Fruit fly (Drosophila melanogaster) whole organism, embryonic: ENCODE measurements around the gene 5-HT2B.

Experiments
- Antp ChIP-seq: fragments of 200-800 bp; sonication (Bioruptor generic); optimal IDR thresholded peaks from 3 replicates; lab custom pipeline; 2016; ENCODE audit warnings: missing biosample characterization, missing genetic modification characterization
- CG10147 ChIP-seq: fragments of 200-800 bp; sonication (Bioruptor generic); optimal IDR thresholded peaks from 2 replicates; lab custom pipeline; 2019; ENCODE audit warnings: missing biosample characterization, mild to moderate bottlenecking, missing genetic modification characterization, moderate library complexity
- CG12155 ChIP-seq: fragments of 200-800 bp; sonication (Bioruptor generic); optimal IDR thresholded peaks from 3 replicates; lab custom pipeline; 2016; ENCODE audit warnings: missing biosample characterization, missing genetic modification characterization
- CG1233 ChIP-seq: fragments of 200-800 bp; sonication (Bioruptor generic); optimal IDR thresholded peaks from 4 replicates; lab custom pipeline; 2018; ENCODE audit warnings: missing biosample characterization, mild to moderate bottlenecking, missing genetic modification characterization
- CG13287 ChIP-seq: fragments of 200-800 bp; sonication (Bioruptor generic); IDR thresholded peaks from 2 replicates; pipeline ENCODE4 v1.3.6; 2022; ENCODE audit warnings: missing biosample characterization, missing genetic modification characterization; ENCODE audit not compliant: partially characterized antibody
- CG14441 ChIP-seq: fragments of 200-800 bp; sonication (Bioruptor generic); IDR thresholded peaks from 2 replicates; pipeline ENCODE4 v1.3.6; 2022; ENCODE audit warnings: missing biosample characterization, missing genetic modification characterization
- CG14965 ChIP-seq: fragments of 200-800 bp; sonication (Bioruptor generic); optimal IDR thresholded peaks from 2 replicates; lab custom pipeline; 2016; ENCODE audit warnings: missing biosample characterization, missing genetic modification characterization, borderline replicate concordance
- CG16815 ChIP-seq: fragments of 200-800 bp; sonication (Bioruptor generic); optimal IDR thresholded peaks from 3 replicates; lab custom pipeline; 2017; ENCODE audit warnings: missing biosample characterization, mild to moderate bottlenecking, missing genetic modification characterization
- CG31365 ChIP-seq: fragments of 200-800 bp; sonication (Bioruptor generic); optimal IDR thresholded peaks from 2 replicates; lab custom pipeline; 2018; ENCODE audit warnings: missing biosample characterization, mild to moderate bottlenecking, missing genetic modification characterization
- CG31441 ChIP-seq: fragments of 200-800 bp; sonication (Bioruptor generic); IDR thresholded peaks from 2 replicates; pipeline ENCODE4 v1.3.6; 2022; ENCODE audit warnings: missing biosample characterization, missing genetic modification characterization
- CG43689 ChIP-seq: fragments of 200-800 bp; sonication (Bioruptor generic); IDR thresholded peaks from 2 replicates; pipeline ENCODE4 v1.3.6; 2022; ENCODE audit warnings: missing biosample characterization, missing genetic modification characterization
- CG6654 ChIP-seq: fragments of 200-800 bp; sonication (Bioruptor generic); optimal IDR thresholded peaks from 2 replicates; lab custom pipeline; 2017; ENCODE audit warnings: missing biosample characterization, mild to moderate bottlenecking, missing genetic modification characterization
- CG8290 ChIP-seq, 3 experiments: fragments of 200-800 bp; sonication (Bioruptor generic); optimal IDR thresholded peaks; 2 replicates each; lab custom pipeline; 2016 to 2019; ENCODE audit warnings: missing biosample characterization in 3 of 3, missing genetic modification characterization in 3 of 3, mild to moderate bottlenecking in 2 of 3, moderate library complexity in 1 of 3
- CG8765 ChIP-seq: fragments of 200-800 bp; sonication (Bioruptor generic); IDR thresholded peaks from 2 replicates; pipeline ENCODE4 v1.3.6; 2022; ENCODE audit warnings: missing biosample characterization, missing genetic modification characterization
- CG9727 ChIP-seq: fragments of 200-800 bp; sonication (Bioruptor generic); optimal IDR thresholded peaks from 3 replicates; lab custom pipeline; 2017; ENCODE audit warnings: missing biosample characterization, mild to moderate bottlenecking, missing genetic modification characterization
- Dll ChIP-seq: fragments of 200-800 bp; sonication (Bioruptor generic); IDR thresholded peaks from 4 replicates; pipeline ENCODE4 v1.3.6; 2022; ENCODE audit warnings: missing biosample characterization, missing genetic modification characterization; ENCODE audit not compliant: partially characterized antibody
- Ets97D ChIP-seq: fragments of 200-800 bp; sonication (Bioruptor generic); optimal IDR thresholded peaks from 3 replicates; lab custom pipeline; 2016; ENCODE audit warnings: missing biosample characterization, missing genetic modification characterization
- Gug ChIP-seq: fragments of 200-800 bp; sonication (Bioruptor generic); IDR thresholded peaks from 4 replicates; pipeline ENCODE4 v1.3.6; 2022; ENCODE audit warnings: missing biosample characterization, missing genetic modification characterization
- Hey ChIP-seq: fragments of 200-800 bp; sonication (Bioruptor generic); optimal IDR thresholded peaks from 3 replicates; lab custom pipeline; 2018; ENCODE audit warnings: missing biosample characterization, mild to moderate bottlenecking, missing genetic modification characterization
- Hmr ChIP-seq: fragments of 200-800 bp; sonication (Bioruptor generic); optimal IDR thresholded peaks from 3 replicates; lab custom pipeline; 2017; ENCODE audit warnings: mild to moderate bottlenecking, missing biosample characterization, missing genetic modification reagents, missing genetic modification characterization
- Hr39 ChIP-seq: fragments of >200 bp; optimal IDR thresholded peaks from 2 replicates; lab custom pipeline; 2017
- Jarid2 ChIP-seq: fragments of 200-800 bp; sonication (Bioruptor generic); optimal IDR thresholded peaks from 3 replicates; lab custom pipeline; 2017; ENCODE audit warnings: mild to moderate bottlenecking, missing biosample characterization, missing genetic modification reagents, missing genetic modification characterization
- Myb ChIP-seq: fragments of 200-800 bp; sonication (Bioruptor generic); optimal IDR thresholded peaks from 2 replicates; lab custom pipeline; 2016; ENCODE audit warnings: missing biosample characterization, missing genetic modification characterization
- NC2β ChIP-seq: fragments of 200-800 bp; sonication (Bioruptor generic); optimal IDR thresholded peaks from 2 replicates; lab custom pipeline; 2016; ENCODE audit warnings: missing biosample characterization, missing genetic modification characterization
- Neu2 ChIP-seq: fragments of 200-800 bp; sonication (Bioruptor generic); optimal IDR thresholded peaks from 3 replicates; lab custom pipeline; 2016; ENCODE audit warnings: missing biosample characterization, missing genetic modification characterization, borderline replicate concordance
- Nf-YC ChIP-seq: fragments of 200-800 bp; optimal IDR thresholded peaks from 3 replicates; lab custom pipeline; 2019; ENCODE audit warnings: missing biosample characterization, mild to moderate bottlenecking, missing genetic modification characterization, moderate library complexity
- Spps ChIP-seq: fragments of 200-800 bp; sonication (Bioruptor generic); optimal IDR thresholded peaks from 2 replicates; lab custom pipeline; 2018; ENCODE audit warnings: missing biosample characterization, mild to moderate bottlenecking, missing genetic modification characterization
- Sry-β ChIP-seq: fragments of 200-800 bp; sonication (Bioruptor generic); optimal IDR thresholded peaks from 2 replicates; lab custom pipeline; 2018; ENCODE audit warnings: missing biosample characterization, mild to moderate bottlenecking, missing genetic modification characterization, moderate library complexity
- YL-1 ChIP-seq: fragments of 200-800 bp; sonication (Bioruptor generic); optimal IDR thresholded peaks from 3 replicates; lab custom pipeline; 2017; ENCODE audit warnings: missing biosample characterization, mild to moderate bottlenecking, missing genetic modification characterization
- abd-A ChIP-seq: fragments of 200-800 bp; sonication (Bioruptor generic); optimal IDR thresholded peaks from 3 replicates; lab custom pipeline; 2019; ENCODE audit warnings: missing biosample characterization, mild to moderate bottlenecking, missing genetic modification characterization, moderate library complexity
- bcd ChIP-seq: fragments of 200-800 bp; sonication (Bioruptor generic); optimal IDR thresholded peaks from 2 replicates; lab custom pipeline; 2017; ENCODE audit warnings: missing biosample characterization, mild to moderate bottlenecking, missing genetic modification characterization
- cad ChIP-seq: fragments of >200 bp; optimal IDR thresholded peaks from 2 replicates; lab custom pipeline; 2017; ENCODE audit warnings: missing biosample characterization, missing genetic modification characterization
- chinmo ChIP-seq: fragments of 200-800 bp; sonication (Bioruptor generic); IDR thresholded peaks from 4 replicates; pipeline ENCODE4 v1.3.6; 2022; ENCODE audit warnings: missing biosample characterization, missing genetic modification characterization; ENCODE audit not compliant: partially characterized antibody
- en ChIP-seq: fragments of 200-800 bp; sonication (Bioruptor generic); optimal IDR thresholded peaks from 2 replicates; lab custom pipeline; 2016; ENCODE audit warnings: missing biosample characterization, missing genetic modification characterization
- fd3F ChIP-seq: fragments of 200-800 bp; sonication (Bioruptor generic); optimal IDR thresholded peaks from 2 replicates; lab custom pipeline; 2018; ENCODE audit warnings: missing biosample characterization, mild to moderate bottlenecking, missing genetic modification characterization, moderate library complexity
- fd64A ChIP-seq: fragments of 200-800 bp; sonication (Bioruptor generic); optimal IDR thresholded peaks from 3 replicates; lab custom pipeline; 2018; ENCODE audit warnings: missing biosample characterization, mild to moderate bottlenecking, missing genetic modification characterization
- gce ChIP-seq: fragments of 200-800 bp; sonication (Bioruptor generic); IDR thresholded peaks from 3 replicates; pipeline ENCODE4 v1.3.6; 2022; ENCODE audit warnings: missing biosample characterization, missing genetic modification characterization
- her ChIP-seq: fragments of 200-800 bp; sonication (Bioruptor generic); optimal IDR thresholded peaks from 2 replicates; lab custom pipeline; 2016; ENCODE audit warnings: missing biosample characterization, missing genetic modification characterization
- hth ChIP-seq: fragments of >200 bp; optimal IDR thresholded peaks from 2 replicates; lab custom pipeline; 2017; ENCODE audit warnings: inconsistent platforms
- insv ChIP-seq, 2 experiments: fragments of 200-800 bp; sonication (Bioruptor generic); optimal IDR thresholded peaks; 3 replicates each; lab custom pipeline; 2016 to 2018; ENCODE audit warnings: missing biosample characterization in 2 of 2, missing genetic modification characterization in 2 of 2
- lab ChIP-seq: fragments of 200-800 bp; sonication (Bioruptor generic); optimal IDR thresholded peaks from 3 replicates; lab custom pipeline; 2017; ENCODE audit warnings: missing biosample characterization, missing genetic modification characterization, mild to moderate bottlenecking, moderate library complexity, missing genetic modification reagents
- mam ChIP-seq: fragments of 200-800 bp; sonication (Bioruptor generic); optimal IDR thresholded peaks from 3 replicates; lab custom pipeline; 2016; ENCODE audit warnings: missing biosample characterization, missing genetic modification characterization
- psq ChIP-seq: fragments of 200-800 bp; sonication (Bioruptor generic); optimal IDR thresholded peaks from 2 replicates; lab custom pipeline; 2017; ENCODE audit warnings: missing biosample characterization, missing genetic modification characterization
- pzg ChIP-seq: fragments of 200-800 bp; sonication (Bioruptor generic); optimal IDR thresholded peaks from 3 replicates; lab custom pipeline; 2018; ENCODE audit warnings: missing biosample characterization, mild to moderate bottlenecking, missing genetic modification characterization, moderate library complexity
- sc ChIP-seq, 3 experiments: fragments of >200 bp in 2 of 3; fragments of 200-800 bp in 1 of 3; sonication (Bioruptor generic) in 1 of 3; optimal IDR thresholded peaks; 2 replicates in 2 of 3; 3 replicates in 1 of 3; lab custom pipeline; 2017; ENCODE audit warnings: mild to moderate bottlenecking in 1 of 3, missing biosample characterization in 1 of 3, missing genetic modification characterization in 1 of 3, missing genetic modification reagents in 1 of 3
- tap ChIP-seq: fragments of 200-800 bp; optimal IDR thresholded peaks from 3 replicates; lab custom pipeline; 2019; ENCODE audit warnings: missing biosample characterization, mild to moderate bottlenecking, missing genetic modification characterization, moderate library complexity
- trem ChIP-seq: fragments of 200-800 bp; optimal IDR thresholded peaks from 3 replicates; lab custom pipeline; 2019; ENCODE audit warnings: missing biosample characterization, mild to moderate bottlenecking, missing genetic modification characterization, moderate library complexity
- vvl ChIP-seq: fragments of 200-800 bp; sonication (Bioruptor generic); IDR thresholded peaks from 2 replicates; pipeline ENCODE4 v1.3.6; 2022; ENCODE audit warnings: missing biosample characterization, missing genetic modification characterization
- zen ChIP-seq: fragments of 200-800 bp; sonication (Bioruptor generic); optimal IDR thresholded peaks from 3 replicates; lab custom pipeline; 2018; ENCODE audit warnings: missing biosample characterization, mild to moderate bottlenecking, missing genetic modification characterization, moderate library complexity
- zfh1 ChIP-seq: fragments of 200-800 bp; sonication (Bioruptor generic); IDR thresholded peaks from 3 replicates; pipeline ENCODE4 v1.3.6; 2022; ENCODE audit warnings: missing biosample characterization, missing genetic modification characterization

5-HT2B gene

DNA sequence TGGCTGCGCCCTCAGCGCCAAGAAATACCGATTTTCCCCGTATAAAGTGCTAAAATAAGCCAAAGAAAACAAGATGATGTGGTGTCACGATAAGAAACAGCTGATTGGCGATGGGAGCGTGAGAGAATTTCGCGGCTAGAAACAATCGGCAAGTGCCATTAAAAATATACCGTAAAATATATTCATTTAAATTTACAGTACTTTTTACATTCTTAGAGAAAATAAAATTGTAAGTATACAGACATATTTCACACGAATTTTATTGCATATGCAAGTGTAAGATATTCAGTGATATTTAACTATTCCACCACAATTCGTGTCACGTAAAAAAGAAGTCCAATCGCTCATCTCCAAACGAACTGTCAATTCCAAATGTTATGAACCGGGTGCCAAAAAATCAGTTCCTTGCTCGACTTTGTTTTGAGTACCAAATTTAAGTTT lies 98.6 kb downstream of the 5-HT2B start, which contains the start of the genes Unc50, CG11755 and CG8043 (continued):
- TF ChIP-seq sc (optimal IDR thresholded peaks at IDR 0.05; lab: Kevin White, UChicago) (no peak), sc (GFP tag; optimal IDR thresholded peaks at IDR 0.05; lab: Kevin White, UChicago) (peak; percentile 29), mam (GFP tag; lab: Kevin White, UChicago) (peak; percentile 73), Spps (tag; lab: Kevin White, UChicago) (peak; percentile 48), CG10147 (GFP tag; lab: Kevin White, UChicago) (peak; percentile 81), tap (tag; lab: Kevin White, UChicago) (peak; percentile 68), bcd (GFP tag; lab: Kevin White, UChicago) (peak; percentile 79), CG14441 (GFP tag; lab: Robert Waterston, UW) (peak; percentile 67), CG12155 (GFP tag; lab: Kevin White, UChicago) (peak; percentile 77), Jarid2 (no peak), Sry-β (peak; percentile 46), CG31441 (GFP tag; lab: Robert Waterston, UW) (peak; percentile 78), zen (tag; lab: Kevin White, UChicago) (peak; percentile 83), CG9727 (GFP tag; lab: Kevin White, UChicago) (peak; percentile 82), trem (tag; lab: Kevin White, UChicago) (peak; percentile 94), NC2β (GFP tag; lab: Kevin White, UChicago) (peak; percentile 48), her (GFP tag; lab: Kevin White, UChicago) (no peak), CG13287 (GFP tag; lab: Robert Waterston, UW) (peak; percentile 99), lab (GFP tag; lab: Kevin White, UChicago) (no peak), Neu2 (no peak), CG8290 (GFP tag; optimal IDR thresholded peaks at IDR 0.05; lab: Kevin White, UChicago) (peak; percentile 64), CG8290 (tag; optimal IDR thresholded peaks at IDR 0.05; lab: Kevin White, UChicago) (peak in 1 of 2 experiments; percentile 44), Antp (GFP tag; lab: Kevin White, UChicago) (peak; percentile 53), chinmo (peak; percentile 85; the same call in 2 of the 4 replicates), YL-1 (peak; percentile 71), CG43689 (GFP tag; lab: Robert Waterston, UW) (no peak), gce (GFP tag; lab: Robert Waterston, UW) (no peak), Hr39 (no peak), Hmr (GFP tag; lab: Kevin White, UChicago) (peak; percentile 84), abd-A (tag; lab: Kevin White, UChicago) (no peak), cad (GFP tag; lab: Kevin White, UChicago) (no peak), insv (GFP tag; optimal IDR thresholded peaks at IDR 0.05; lab: Kevin White, UChicago) (peak in 1 of 2 experiments; percentile 59), vvl (GFP tag; lab: Robert Waterston, UW) (peak; percentile 81), Ets97D (GFP tag; lab: Kevin White, UChicago) (peak; percentile 74), Hey (tag; lab: Kevin White, UChicago) (no peak), en (GFP tag; lab: Kevin White, UChicago) (peak; percentile 8), CG16815 (GFP tag; lab: Kevin White, UChicago) (peak; percentile 57), CG31365 (tag; lab: Kevin White, UChicago) (peak; percentile 19), pzg (GFP tag; lab: Kevin White, UChicago) (peak; percentile 78), hth (no peak), CG6654 (GFP tag; lab: Kevin White, UChicago) (peak; percentile 10), Myb (GFP tag; lab: Kevin White, UChicago) (peak; percentile 49), fd3F (GFP tag; lab: Kevin White, UChicago) (peak; percentile 65), psq (GFP tag; lab: Kevin White, UChicago) (no peak), CG14965 (GFP tag; lab: Kevin White, UChicago) (no peak), Nf-YC (peak; percentile 71), zfh1 (GFP tag; lab: Robert Waterston, UW) (peak; percentile 68), Gug (GFP tag; lab: Robert Waterston, UW) (peak; percentile 81; the same call in 2 of the 4 replicates), CG1233 (GFP tag; lab: Kevin White, UChicago) (peak; percentile 70), CG8765 (GFP tag; lab: Robert Waterston, UW) (peak; percentile 50; the same call in 1 of the 2 replicates), fd64A (GFP tag; lab: Kevin White, UChicago) (no peak), Dll (GFP tag; lab: Robert Waterston, UW) (peak; percentile 100)
